Fruit fly (Drosophila melanogaster) whole organism, prepupa: Measurements from ENCODE around the gene Ilk.
A peak's percentile ranks its signal among the peaks of the same experiment; 100 is the strongest.

ENCODE experiments used
- CG10631 ChIP-seq: fragments of 200-800 bp; sonication (Bioruptor generic); optimal IDR thresholded peaks from 2 replicates; lab custom pipeline; 2016; ENCODE audit warnings: missing biosample characterization, missing genetic modification characterization
- CG11294 ChIP-seq: fragments of 200-800 bp; sonication (Bioruptor generic); IDR thresholded peaks from 2 replicates; pipeline ENCODE4 v1.3.6; 2022; ENCODE audit warnings: missing biosample characterization, missing genetic modification characterization
- CG11762 ChIP-seq: fragments of 200-800 bp; sonication (Bioruptor generic); optimal IDR thresholded peaks from 3 replicates; lab custom pipeline; 2016; ENCODE audit warnings: missing biosample characterization, missing genetic modification characterization; ENCODE audit not compliant: insufficient read depth
- CG11902 ChIP-seq: fragments of 200-800 bp; sonication (Bioruptor generic); optimal IDR thresholded peaks from 3 replicates; lab custom pipeline; 2016; ENCODE audit warnings: missing biosample characterization, missing genetic modification characterization
- CG1621 ChIP-seq: fragments of 200-800 bp; sonication (Bioruptor generic); optimal IDR thresholded peaks from 3 replicates; lab custom pipeline; 2018; ENCODE audit warnings: missing biosample characterization, mild to moderate bottlenecking, missing genetic modification characterization
- CG16779 ChIP-seq: fragments of 200-800 bp; sonication (Bioruptor generic); optimal IDR thresholded peaks from 3 replicates; lab custom pipeline; 2017; ENCODE audit warnings: missing biosample characterization, mild to moderate bottlenecking, missing genetic modification characterization
- CG31627 ChIP-seq: fragments of 200-800 bp; sonication (Bioruptor generic); optimal IDR thresholded peaks from 3 replicates; lab custom pipeline; 2016; ENCODE audit warnings: missing biosample characterization, missing genetic modification characterization
- CG32006 ChIP-seq: fragments of 200-800 bp; sonication (Bioruptor generic); optimal IDR thresholded peaks from 3 replicates; lab custom pipeline; 2017; ENCODE audit warnings: missing biosample characterization, mild to moderate bottlenecking, missing genetic modification characterization
- CG34406 ChIP-seq: fragments of 200-800 bp; sonication (Bioruptor generic); optimal IDR thresholded peaks from 3 replicates; lab custom pipeline; 2016; ENCODE audit warnings: missing biosample characterization, missing genetic modification characterization
- CG6163 ChIP-seq: fragments of 200-800 bp; sonication (Bioruptor generic); IDR thresholded peaks from 3 replicates; pipeline ENCODE4 v1.3.6; 2022; ENCODE audit warnings: missing biosample characterization, missing genetic modification characterization
- CG6276 ChIP-seq: fragments of 200-800 bp; sonication (Bioruptor generic); optimal IDR thresholded peaks from 2 replicates; lab custom pipeline; 2017; ENCODE audit warnings: missing biosample characterization, mild to moderate bottlenecking, missing genetic modification characterization
- CG6792 ChIP-seq: fragments of 200-800 bp; sonication (Bioruptor generic); optimal IDR thresholded peaks from 3 replicates; lab custom pipeline; 2016; ENCODE audit warnings: missing biosample characterization, missing genetic modification characterization
- CG6808 ChIP-seq: fragments of 200-800 bp; sonication (Bioruptor generic); optimal IDR thresholded peaks from 3 replicates; lab custom pipeline; 2017; ENCODE audit warnings: missing biosample characterization, missing genetic modification characterization, mild to moderate bottlenecking, moderate library complexity, missing genetic modification reagents
- CG6854 ChIP-seq: fragments of 200-800 bp; sonication (Bioruptor generic); optimal IDR thresholded peaks from 2 replicates; lab custom pipeline; 2017; ENCODE audit warnings: missing biosample characterization, mild to moderate bottlenecking, missing genetic modification characterization
- CG7368 ChIP-seq: fragments of 200-800 bp; sonication (Bioruptor generic); optimal IDR thresholded peaks from 3 replicates; lab custom pipeline; 2016; ENCODE audit warnings: missing biosample characterization, missing genetic modification characterization
- CG8119 ChIP-seq: fragments of 200-800 bp; sonication (Bioruptor generic); IDR thresholded peaks from 3 replicates; pipeline ENCODE4 v1.3.6; 2022; ENCODE audit warnings: missing biosample characterization, missing genetic modification characterization
- CG8319 ChIP-seq: fragments of 200-800 bp; sonication (Bioruptor generic); optimal IDR thresholded peaks from 3 replicates; lab custom pipeline; 2016; ENCODE audit warnings: missing biosample characterization, missing genetic modification characterization
- CG8632 ChIP-seq: fragments of 200-800 bp; sonication (Bioruptor generic); optimal IDR thresholded peaks from 3 replicates; lab custom pipeline; 2016; ENCODE audit warnings: missing biosample characterization, missing genetic modification characterization
- Eip75B ChIP-seq: fragments of 200-800 bp; sonication (Bioruptor generic); optimal IDR thresholded peaks from 3 replicates; lab custom pipeline; 2016; ENCODE audit warnings: missing biosample characterization, missing genetic modification characterization
- Eip78C ChIP-seq: fragments of 200-800 bp; sonication (Bioruptor generic); peaks from one replicate; lab custom pipeline; 2016; ENCODE audit warnings: missing biosample characterization, missing genetic modification characterization
- Eip93F ChIP-seq: fragments of 200-800 bp; sonication (Bioruptor generic); optimal IDR thresholded peaks from 2 replicates; lab custom pipeline; 2016; ENCODE audit warnings: missing biosample characterization, mild to moderate bottlenecking, missing genetic modification characterization
- Ets21C ChIP-seq: fragments of 200-800 bp; sonication (Bioruptor generic); optimal IDR thresholded peaks from 3 replicates; lab custom pipeline; 2016; ENCODE audit warnings: missing biosample characterization, missing genetic modification characterization
- Gug ChIP-seq: fragments of 200-800 bp; sonication (Bioruptor generic); IDR thresholded peaks from 2 replicates; pipeline ENCODE4 v1.3.6; 2022; ENCODE audit warnings: missing biosample characterization, missing genetic modification characterization
- Hr4 ChIP-seq: fragments of 200-800 bp; sonication (Bioruptor generic); optimal IDR thresholded peaks from 3 replicates; lab custom pipeline; 2016; ENCODE audit warnings: missing biosample characterization, missing genetic modification characterization
- Lpt ChIP-seq: fragments of 200-800 bp; sonication (Bioruptor generic); optimal IDR thresholded peaks from 3 replicates; lab custom pipeline; 2016; ENCODE audit warnings: missing biosample characterization, missing genetic modification characterization
- Met ChIP-seq: fragments of 200-800 bp; sonication (Bioruptor generic); optimal IDR thresholded peaks from 3 replicates; lab custom pipeline; 2016; ENCODE audit warnings: missing biosample characterization, missing genetic modification characterization
- OdsH ChIP-seq: fragments of 200-800 bp; sonication (Bioruptor generic); optimal IDR thresholded peaks from 3 replicates; lab custom pipeline; 2016; ENCODE audit warnings: missing biosample characterization, missing genetic modification characterization
- Sox102F ChIP-seq: fragments of 200-800 bp; sonication (Bioruptor generic); optimal IDR thresholded peaks from 2 replicates; lab custom pipeline; 2016; ENCODE audit warnings: missing biosample characterization, mild to moderate bottlenecking, missing genetic modification characterization
- Sox14 ChIP-seq: fragments of 200-800 bp; sonication (Bioruptor generic); optimal IDR thresholded peaks from 3 replicates; lab custom pipeline; 2016; ENCODE audit warnings: missing biosample characterization, missing genetic modification characterization
- Sox15 ChIP-seq: fragments of 200-800 bp; sonication (Bioruptor generic); optimal IDR thresholded peaks from 3 replicates; lab custom pipeline; 2016; ENCODE audit warnings: missing biosample characterization, missing genetic modification characterization
- achi ChIP-seq: fragments of 200-800 bp; sonication (Bioruptor generic); optimal IDR thresholded peaks from 3 replicates; lab custom pipeline; 2016; ENCODE audit warnings: missing biosample characterization, missing genetic modification characterization
- cyc ChIP-seq: fragments of 200-800 bp; sonication (Bioruptor generic); optimal IDR thresholded peaks from 3 replicates; lab custom pipeline; 2016; ENCODE audit warnings: missing biosample characterization, missing genetic modification characterization
- dsx ChIP-seq: fragments of 200-800 bp; optimal IDR thresholded peaks from 3 replicates; lab custom pipeline; 2019; ENCODE audit warnings: missing biosample characterization, mild to moderate bottlenecking, missing genetic modification characterization, moderate library complexity; ENCODE audit not compliant: poor library complexity, severe bottlenecking
- eg ChIP-seq: fragments of 200-800 bp; sonication (Bioruptor generic); IDR thresholded peaks from 3 replicates; pipeline ENCODE4 v1.3.6; 2022; ENCODE audit warnings: missing biosample characterization, missing genetic modification characterization
- esn ChIP-seq: fragments of 200-800 bp; sonication (Bioruptor generic); optimal IDR thresholded peaks from 2 replicates; lab custom pipeline; 2016; ENCODE audit warnings: missing biosample characterization, mild to moderate bottlenecking, missing genetic modification characterization, moderate library complexity
- fd59A ChIP-seq: fragments of 200-800 bp; sonication (Bioruptor generic); optimal IDR thresholded peaks from 2 replicates; lab custom pipeline; 2017; ENCODE audit warnings: missing biosample characterization, mild to moderate bottlenecking, missing genetic modification characterization, missing genetic modification reagents
- fd85E ChIP-seq: fragments of 200-800 bp; sonication (Bioruptor generic); optimal IDR thresholded peaks from 3 replicates; lab custom pipeline; 2016; ENCODE audit warnings: missing biosample characterization, missing genetic modification characterization
- fkh ChIP-seq: fragments of 200-800 bp; sonication (Bioruptor generic); optimal IDR thresholded peaks from 3 replicates; lab custom pipeline; 2017; ENCODE audit warnings: missing biosample characterization, mild to moderate bottlenecking, missing genetic modification characterization, moderate library complexity
- lz ChIP-seq: fragments of 200-800 bp; sonication (Bioruptor generic); optimal IDR thresholded peaks from 3 replicates; lab custom pipeline; 2016; ENCODE audit warnings: missing biosample characterization, missing genetic modification characterization
- net ChIP-seq: fragments of 200-800 bp; sonication (Bioruptor generic); optimal IDR thresholded peaks from 3 replicates; lab custom pipeline; 2016; ENCODE audit warnings: missing biosample characterization, missing genetic modification characterization
- pdm3 ChIP-seq: fragments of 200-800 bp; sonication (Bioruptor generic); optimal IDR thresholded peaks from 3 replicates; lab custom pipeline; 2016; ENCODE audit warnings: missing biosample characterization, missing genetic modification characterization
- salr ChIP-seq, 2 experiments: fragments of 200-800 bp; sonication (Bioruptor generic); optimal IDR thresholded peaks; 3 replicates each; lab custom pipeline; 2016 to 2018; ENCODE audit warnings: missing biosample characterization in 2 of 2, missing genetic modification characterization in 2 of 2, mild to moderate bottlenecking in 1 of 2
- spab ChIP-seq: fragments of 200-800 bp; sonication (Bioruptor generic); optimal IDR thresholded peaks from 2 replicates; lab custom pipeline; 2017; ENCODE audit warnings: missing biosample characterization, mild to moderate bottlenecking, missing genetic modification characterization, missing genetic modification reagents
- ss ChIP-seq, 2 experiments: fragments of 200-800 bp; sonication (Bioruptor generic); optimal IDR thresholded peaks; 2 replicates in 1 of 2; 3 replicates in 1 of 2; lab custom pipeline; 2017 to 2018; ENCODE audit warnings: mild to moderate bottlenecking in 2 of 2, missing biosample characterization in 2 of 2, missing genetic modification characterization in 2 of 2, moderate library complexity in 1 of 2
- svp ChIP-seq: fragments of 200-800 bp; sonication (Bioruptor generic); peaks from one replicate; lab custom pipeline; 2016; ENCODE audit warnings: missing biosample characterization, missing genetic modification characterization
- topi ChIP-seq: fragments of 200-800 bp; sonication (Bioruptor generic); optimal IDR thresholded peaks from 3 replicates; lab custom pipeline; 2016; ENCODE audit warnings: missing biosample characterization, missing genetic modification characterization
- vri ChIP-seq: fragments of 200-800 bp; sonication (Bioruptor generic); optimal IDR thresholded peaks from 3 replicates; lab custom pipeline; 2016; ENCODE audit warnings: missing biosample characterization, mild to moderate bottlenecking, missing genetic modification characterization

Ilk gene

DNA sequence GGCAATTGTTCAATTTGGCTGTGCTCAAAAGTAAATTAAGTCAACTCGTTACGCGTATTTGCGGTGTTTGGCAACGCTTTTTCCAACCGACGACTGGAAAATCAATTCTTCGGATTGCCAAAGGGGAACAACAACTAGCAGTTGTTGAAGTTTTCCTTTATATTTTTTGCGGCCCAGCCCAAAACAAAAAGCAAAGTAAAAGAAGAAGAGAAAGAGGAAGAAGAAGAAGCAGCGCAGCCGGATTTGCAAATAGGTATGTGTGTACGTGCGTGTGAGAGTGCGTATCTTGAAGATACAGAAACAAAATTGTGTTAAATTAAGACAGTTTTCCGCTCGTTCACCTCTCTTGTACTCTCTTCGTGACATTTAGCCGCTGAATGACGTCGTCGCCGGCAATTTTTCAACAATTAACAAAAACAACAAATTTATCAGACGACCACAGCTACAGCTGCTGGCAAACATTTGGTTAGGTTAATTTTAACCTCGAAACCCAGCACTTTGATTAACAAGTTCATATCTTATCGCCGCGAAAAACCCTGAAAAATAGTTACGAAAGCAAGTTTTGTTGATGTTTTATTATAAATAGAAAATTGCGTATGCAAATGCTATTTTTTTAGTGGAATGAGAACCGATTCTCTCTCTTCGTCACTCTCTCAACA is 40.3 kb upstream of the Ilk start:
- TF ChIP-seq OdsH (GFP tag; lab: Kevin White, UChicago) (no peak), eg (GFP tag; lab: Robert Waterston, UW) (no peak), CG6808 (GFP tag; lab: Kevin White, UChicago) (peak; percentile 1), achi (GFP tag; lab: Kevin White, UChicago) (no peak), fd59A (GFP tag; lab: Kevin White, UChicago) (no peak), CG1621 (tag; lab: Kevin White, UChicago) (no peak), ss (GFP tag; optimal IDR thresholded peaks at IDR 0.05; lab: Kevin White, UChicago) (peak in 1 of 2 experiments; percentile 1), cyc (no peak)

DNA sequence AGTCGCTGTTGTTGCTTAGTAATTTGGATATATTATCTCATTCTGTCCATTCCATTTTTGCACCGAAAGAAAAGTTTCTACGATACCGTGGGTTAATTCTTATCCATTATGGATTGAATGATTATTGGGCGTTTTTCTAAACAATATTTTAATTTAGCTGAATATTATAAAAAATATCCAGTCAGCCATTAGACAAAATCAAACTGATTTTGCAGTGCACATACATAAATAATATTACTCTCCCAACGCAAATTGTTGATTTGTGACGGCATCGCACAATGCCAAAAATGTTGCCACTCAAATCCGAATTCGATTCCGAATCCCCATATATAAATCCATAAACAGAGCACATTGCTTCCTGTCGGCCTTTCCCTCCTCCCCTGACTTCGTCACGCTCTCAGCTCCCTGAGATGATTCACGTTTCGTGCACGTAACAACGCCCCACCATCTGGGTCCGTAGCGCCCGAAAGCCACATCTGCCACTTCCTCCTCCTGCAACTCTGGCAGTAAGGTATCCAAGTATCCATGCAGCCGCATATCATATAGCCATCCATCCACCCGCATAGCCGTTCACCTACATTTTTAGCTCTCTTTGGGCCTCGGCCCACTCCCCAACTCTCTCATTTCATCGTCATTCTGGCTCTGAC is 39.6 kb upstream of the Ilk start:
- TF ChIP-seq CG7368 (GFP tag; lab: Kevin White, UChicago) (no peak), CG6276 (GFP tag; lab: Kevin White, UChicago) (no peak), CG8632 (peak; percentile 47), CG32006 (GFP tag; lab: Kevin White, UChicago) (peak; percentile 76), eg (GFP tag; lab: Robert Waterston, UW) (peak; percentile 85), CG11762 (GFP tag; lab: Kevin White, UChicago) (no peak), net (GFP tag; lab: Kevin White, UChicago) (peak; percentile 69), CG8319 (no peak), cyc (peak; percentile 49), CG6163 (GFP tag; lab: Robert Waterston, UW) (peak; percentile 65), lz (peak; percentile 49), CG10631 (GFP tag; lab: Kevin White, UChicago) (peak; percentile 48), Eip75B (GFP tag; lab: Kevin White, UChicago) (peak; percentile 34), svp (GFP tag; lab: Kevin White, UChicago) (peak; percentile 79), esn (GFP tag; lab: Kevin White, UChicago) (peak; percentile 69), CG11294 (GFP tag; lab: Robert Waterston, UW) (peak; percentile 52; the same call in 1 of the 2 replicates), fd59A (GFP tag; lab: Kevin White, UChicago) (no peak), pdm3 (GFP tag; lab: Kevin White, UChicago) (peak; percentile 70), topi (GFP tag; lab: Kevin White, UChicago) (peak; percentile 57), Sox15 (GFP tag; lab: Kevin White, UChicago) (no peak), CG16779 (tag; lab: Kevin White, UChicago) (no peak), Eip93F (no peak), Lpt (GFP tag; lab: Kevin White, UChicago) (peak; percentile 12), Sox102F (peak; percentile 61), ss (GFP tag; optimal IDR thresholded peaks at IDR 0.05; lab: Kevin White, UChicago) (peak; percentile 3 to 31), Sox14 (GFP tag; lab: Kevin White, UChicago) (peak; percentile 51), spab (GFP tag; lab: Kevin White, UChicago) (peak; percentile 16), Eip78C (GFP tag; lab: Kevin White, UChicago) (peak; percentile 86), CG6808 (GFP tag; lab: Kevin White, UChicago) (peak; percentile 14), Gug (GFP tag; lab: Robert Waterston, UW) (peak; percentile 47), CG11902 (GFP tag; lab: Kevin White, UChicago) (no peak), CG6792 (peak; percentile 47), vri (GFP tag; lab: Kevin White, UChicago) (peak; percentile 69), OdsH (GFP tag; lab: Kevin White, UChicago) (peak; percentile 64), CG8119 (GFP tag; lab: Robert Waterston, UW) (peak; percentile 63), fd85E (GFP tag; lab: Kevin White, UChicago) (no peak), Ets21C (no peak), fkh (GFP tag; lab: Kevin White, UChicago) (no peak), dsx (GFP tag; lab: Kevin White, UChicago) (no peak), CG6854 (GFP tag; lab: Kevin White, UChicago) (no peak), salr (GFP tag; optimal IDR thresholded peaks at IDR 0.05; lab: Kevin White, UChicago) (peak in 1 of 2 experiments; percentile 70), CG31627 (GFP tag; lab: Kevin White, UChicago) (peak; percentile 60), Hr4 (GFP tag; lab: Kevin White, UChicago) (peak; percentile 75), Met (peak; percentile 70), CG34406 (GFP tag; lab: Kevin White, UChicago) (peak; percentile 24)
